Fruit fly (Drosophila melanogaster) whole organism, embryonic: ENCODE results near the gene CG13001.
A peak's percentile ranks its signal among the peaks of the same experiment; 100 is the strongest.

Experiments
- BEAF-32 ChIP-seq: fragments of 200-800 bp; sonication (Bioruptor generic); optimal IDR thresholded peaks from 3 replicates; lab custom pipeline; 2017; ENCODE audit warnings: missing biosample characterization, missing genetic modification characterization, mild to moderate bottlenecking, moderate library complexity, missing genetic modification reagents
- Bdp1 ChIP-seq: fragments of 200-800 bp; sonication (Bioruptor generic); optimal IDR thresholded peaks from 3 replicates; lab custom pipeline; 2016; ENCODE audit warnings: missing biosample characterization, missing genetic modification characterization
- CG10209 ChIP-seq: fragments of 200-800 bp; sonication (Bioruptor generic); optimal IDR thresholded peaks from 3 replicates; lab custom pipeline; 2017; ENCODE audit warnings: missing biosample characterization, mild to moderate bottlenecking, missing genetic modification characterization, missing genetic modification reagents
- CG1024 ChIP-seq: fragments of 200-800 bp; sonication (Bioruptor generic); IDR thresholded peaks from 2 replicates; pipeline ENCODE4 v1.3.6; 2022; ENCODE audit warnings: missing biosample characterization, missing genetic modification characterization
- CG11504 ChIP-seq: fragments of 200-800 bp; sonication (Bioruptor generic); optimal IDR thresholded peaks from 3 replicates; lab custom pipeline; 2019; ENCODE audit warnings: missing biosample characterization, mild to moderate bottlenecking, missing genetic modification characterization, moderate library complexity
- CG1233 ChIP-seq: fragments of 200-800 bp; sonication (Bioruptor generic); optimal IDR thresholded peaks from 4 replicates; lab custom pipeline; 2018; ENCODE audit warnings: missing biosample characterization, mild to moderate bottlenecking, missing genetic modification characterization
- CG12659 ChIP-seq: fragments of 200-800 bp; sonication (Bioruptor generic); optimal IDR thresholded peaks from 3 replicates; lab custom pipeline; 2017; ENCODE audit warnings: mild to moderate bottlenecking, missing biosample characterization, missing genetic modification reagents, missing genetic modification characterization
- CG13424 ChIP-seq: fragments of 200-800 bp; sonication (Bioruptor generic); optimal IDR thresholded peaks from 2 replicates; lab custom pipeline; 2019; ENCODE audit warnings: missing biosample characterization, mild to moderate bottlenecking, missing genetic modification characterization, moderate library complexity
- CG14667 ChIP-seq: fragments of 200-800 bp; sonication (Bioruptor generic); IDR thresholded peaks from 2 replicates; pipeline ENCODE4 v1.3.6; 2022; ENCODE audit warnings: missing biosample characterization, missing genetic modification characterization
- CG14710 ChIP-seq: fragments of 200-800 bp; sonication (Bioruptor generic); optimal IDR thresholded peaks from 3 replicates; lab custom pipeline; 2019; ENCODE audit warnings: missing biosample characterization, mild to moderate bottlenecking, missing genetic modification characterization, moderate library complexity
- CG15073 ChIP-seq: fragments of 200-800 bp; sonication (Bioruptor generic); optimal IDR thresholded peaks from 2 replicates; lab custom pipeline; 2016; ENCODE audit warnings: missing biosample characterization, missing genetic modification characterization
- CG16779 ChIP-seq: fragments of 200-800 bp; sonication (Bioruptor generic); IDR thresholded peaks from 2 replicates; pipeline ENCODE4 v1.3.6; 2022; ENCODE audit warnings: missing biosample characterization, missing genetic modification characterization
- CG17186 ChIP-seq: fragments of 200-800 bp; sonication (Bioruptor generic); optimal IDR thresholded peaks from 3 replicates; lab custom pipeline; 2017; ENCODE audit warnings: missing biosample characterization, missing genetic modification reagents, missing genetic modification characterization
- CG17328 ChIP-seq: fragments of 200-800 bp; sonication (Bioruptor generic); IDR thresholded peaks from 2 replicates; pipeline ENCODE4 v1.3.6; 2022; ENCODE audit warnings: missing biosample characterization, missing genetic modification characterization
- CG17359 ChIP-seq: fragments of 200-800 bp; sonication (Bioruptor generic); optimal IDR thresholded peaks from 3 replicates; lab custom pipeline; 2018; ENCODE audit warnings: missing biosample characterization, mild to moderate bottlenecking, missing genetic modification characterization, moderate library complexity
- CG17385 ChIP-seq: fragments of 200-800 bp; sonication (Bioruptor generic); optimal IDR thresholded peaks from 3 replicates; lab custom pipeline; 2018; ENCODE audit warnings: missing biosample characterization, mild to moderate bottlenecking, missing genetic modification characterization
- CG18262 ChIP-seq: fragments of 200-800 bp; optimal IDR thresholded peaks from 3 replicates; lab custom pipeline; 2019; ENCODE audit warnings: missing biosample characterization, mild to moderate bottlenecking, missing genetic modification characterization, moderate library complexity
- CG2199 ChIP-seq: fragments of 200-800 bp; sonication (Bioruptor generic); IDR thresholded peaks from 3 replicates; pipeline ENCODE4 v1.3.6; 2022; ENCODE audit warnings: missing biosample characterization, missing genetic modification characterization
- CG2712 ChIP-seq: fragments of 200-800 bp; optimal IDR thresholded peaks from 3 replicates; lab custom pipeline; 2019; ENCODE audit warnings: missing biosample characterization, mild to moderate bottlenecking, missing genetic modification characterization, moderate library complexity
- CG30431 ChIP-seq: fragments of 200-800 bp; sonication (Bioruptor generic); optimal IDR thresholded peaks from 2 replicates; lab custom pipeline; 2017; ENCODE audit warnings: missing biosample characterization, missing genetic modification characterization
- CG32532 ChIP-seq: fragments of 200-800 bp; sonication (Bioruptor generic); IDR thresholded peaks from 2 replicates; pipeline ENCODE4 v1.3.6; 2022; ENCODE audit warnings: missing biosample characterization, missing genetic modification characterization
- CG5245 ChIP-seq: fragments of 200-800 bp; sonication (Bioruptor generic); optimal IDR thresholded peaks from 3 replicates; lab custom pipeline; 2016; ENCODE audit warnings: missing biosample characterization, missing genetic modification characterization
- CG6254 ChIP-seq: fragments of 200-800 bp; sonication (Bioruptor generic); optimal IDR thresholded peaks from 3 replicates; lab custom pipeline; 2017; ENCODE audit warnings: mild to moderate bottlenecking, missing biosample characterization, missing genetic modification reagents, missing genetic modification characterization
- CG8359 ChIP-seq: fragments of 200-800 bp; sonication (Bioruptor generic); optimal IDR thresholded peaks from 2 replicates; lab custom pipeline; 2017; ENCODE audit warnings: missing biosample characterization, mild to moderate bottlenecking, missing genetic modification characterization, borderline replicate concordance
- CG8944 ChIP-seq: fragments of 200-800 bp; sonication (Bioruptor generic); optimal IDR thresholded peaks from 3 replicates; lab custom pipeline; 2016; ENCODE audit warnings: missing biosample characterization, missing genetic modification characterization
- CG9215 ChIP-seq: fragments of 200-800 bp; sonication (Bioruptor generic); IDR thresholded peaks from 2 replicates; pipeline ENCODE4 v1.3.6; 2022; ENCODE audit warnings: missing biosample characterization, missing genetic modification characterization
- CTCF ChIP-seq: fragments of 200-800 bp; sonication (Bioruptor generic); optimal IDR thresholded peaks from 2 replicates; lab custom pipeline; 2017; ENCODE audit warnings: missing biosample characterization, mild to moderate bottlenecking, missing genetic modification characterization, moderate library complexity
- CkIIα-i1 ChIP-seq: fragments of 200-800 bp; sonication (Bioruptor generic); IDR thresholded peaks from 2 replicates; pipeline ENCODE4 v1.3.6; 2022; ENCODE audit warnings: missing biosample characterization, missing genetic modification characterization
- HHEX ChIP-seq: fragments of 200-800 bp; sonication (Bioruptor generic); optimal IDR thresholded peaks from 3 replicates; lab custom pipeline; 2017; ENCODE audit warnings: missing biosample characterization, mild to moderate bottlenecking, missing genetic modification characterization, missing genetic modification reagents
- Hr51 ChIP-seq, 2 experiments: fragments of 200-800 bp; sonication (Bioruptor generic); optimal IDR thresholded peaks; 2 replicates in 1 of 2; 3 replicates in 1 of 2; lab custom pipeline; 2016 to 2018; ENCODE audit warnings: missing biosample characterization in 2 of 2, missing genetic modification characterization in 2 of 2, mild to moderate bottlenecking in 1 of 2, moderate library complexity in 1 of 2
- Hsf ChIP-seq: fragments of 200-800 bp; sonication (Bioruptor generic); optimal IDR thresholded peaks from 3 replicates; lab custom pipeline; 2016; ENCODE audit warnings: missing biosample characterization, missing genetic modification characterization
- Med ChIP-seq: fragments of 200-800 bp; sonication (Bioruptor generic); peaks from one replicate; lab custom pipeline; 2016; ENCODE audit warnings: missing biosample characterization, missing genetic modification characterization, mild to moderate bottlenecking, inconsistent platforms, moderate library complexity
- NC2β ChIP-seq: fragments of 200-800 bp; sonication (Bioruptor generic); optimal IDR thresholded peaks from 2 replicates; lab custom pipeline; 2016; ENCODE audit warnings: missing biosample characterization, missing genetic modification characterization
- NFAT ChIP-seq: fragments of 200-800 bp; sonication (Bioruptor generic); IDR thresholded peaks from 2 replicates; pipeline ENCODE4 v1.3.6; 2022; ENCODE audit warnings: missing biosample characterization, missing genetic modification characterization
- Oli ChIP-seq: fragments of 200-800 bp; sonication (Bioruptor generic); optimal IDR thresholded peaks from 2 replicates; lab custom pipeline; 2018; ENCODE audit warnings: missing biosample characterization, mild to moderate bottlenecking, missing genetic modification characterization, moderate library complexity
- ase ChIP-seq: fragments of 200-800 bp; sonication (Bioruptor generic); IDR thresholded peaks from 3 replicates; pipeline ENCODE4 v1.3.6; 2022; ENCODE audit warnings: missing biosample characterization, missing genetic modification characterization
- bcd ChIP-seq: fragments of 200-800 bp; sonication (Bioruptor generic); optimal IDR thresholded peaks from 2 replicates; lab custom pipeline; 2017; ENCODE audit warnings: missing biosample characterization, mild to moderate bottlenecking, missing genetic modification characterization
- cwo ChIP-seq: fragments of 200-800 bp; sonication (Bioruptor generic); optimal IDR thresholded peaks from 3 replicates; lab custom pipeline; 2017; ENCODE audit warnings: missing biosample characterization, missing genetic modification characterization, mild to moderate bottlenecking, moderate library complexity, missing genetic modification reagents
- dati ChIP-seq: fragments of 200-800 bp; sonication (Bioruptor generic); IDR thresholded peaks from 2 replicates; pipeline ENCODE4 v1.3.6; 2022; ENCODE audit warnings: missing biosample characterization, missing genetic modification characterization
- dm ChIP-seq: fragments of 200-800 bp; sonication (Bioruptor generic); optimal IDR thresholded peaks from 3 replicates; lab custom pipeline; 2016; ENCODE audit warnings: missing biosample characterization, missing genetic modification characterization
- grau ChIP-seq: fragments of 200-800 bp; optimal IDR thresholded peaks from 3 replicates; lab custom pipeline; 2019; ENCODE audit warnings: missing biosample characterization, mild to moderate bottlenecking, missing genetic modification characterization, moderate library complexity
- h ChIP-seq: fragments of >200 bp; optimal IDR thresholded peaks from 2 replicates; lab custom pipeline; 2017
- her ChIP-seq: fragments of 200-800 bp; sonication (Bioruptor generic); optimal IDR thresholded peaks from 2 replicates; lab custom pipeline; 2016; ENCODE audit warnings: missing biosample characterization, missing genetic modification characterization
- kah ChIP-seq: fragments of 200-800 bp; sonication (Bioruptor generic); optimal IDR thresholded peaks from 2 replicates; lab custom pipeline; 2018; ENCODE audit warnings: missing biosample characterization, mild to moderate bottlenecking, missing genetic modification characterization
- nerfin-1 ChIP-seq: fragments of 200-800 bp; sonication (Bioruptor generic); optimal IDR thresholded peaks from 3 replicates; lab custom pipeline; 2019; ENCODE audit warnings: missing biosample characterization, mild to moderate bottlenecking, missing genetic modification characterization, moderate library complexity
- pros ChIP-seq: fragments of 200-800 bp; sonication (Bioruptor generic); optimal IDR thresholded peaks from 3 replicates; lab custom pipeline; 2019; ENCODE audit warnings: missing biosample characterization, mild to moderate bottlenecking, missing genetic modification characterization, moderate library complexity
- sima ChIP-seq: fragments of 200-800 bp; sonication (Bioruptor generic); optimal IDR thresholded peaks from 2 replicates; lab custom pipeline; 2016; ENCODE audit warnings: missing biosample characterization, missing genetic modification characterization
- tin ChIP-seq: fragments of 200-800 bp; sonication (Bioruptor generic); optimal IDR thresholded peaks from 3 replicates; lab custom pipeline; 2016; ENCODE audit warnings: missing biosample characterization, missing genetic modification characterization
- tna ChIP-seq: fragments of 200-800 bp; sonication (Bioruptor generic); IDR thresholded peaks from 2 replicates; pipeline ENCODE4 v1.3.6; 2022; ENCODE audit warnings: missing biosample characterization, missing genetic modification characterization; ENCODE audit not compliant: partially characterized antibody
- tx ChIP-seq: fragments of 200-800 bp; sonication (Bioruptor generic); optimal IDR thresholded peaks from 2 replicates; lab custom pipeline; 2016; ENCODE audit warnings: missing biosample characterization, missing genetic modification characterization

The CG13001 gene

dm6 chrX:16967415-16967814 is 24.7 kb upstream of the CG13001 start (continued):
- TF ChIP-seq CG2712 (peak; percentile 67), CG14710 (peak; percentile 41), HHEX (GFP tag; lab: Kevin White, UChicago) (peak; percentile 29), CkIIα-i1 (GFP tag; lab: Robert Waterston, UW) (no peak), CG17359 (peak; percentile 8), CG17328 (GFP tag; lab: Robert Waterston, UW) (peak; percentile 63), nerfin-1 (tag; lab: Kevin White, UChicago) (no peak), CG17385 (GFP tag; lab: Kevin White, UChicago) (peak; percentile 7), CG2199 (GFP tag; lab: Robert Waterston, UW) (peak; percentile 87), CG32532 (GFP tag; lab: Robert Waterston, UW) (peak; percentile 41; the same call in 1 of the 2 replicates), CG1024 (peak; percentile 58), tin (GFP tag; lab: Kevin White, UChicago) (peak; percentile 65), dm (GFP tag; lab: Kevin White, UChicago) (peak; percentile 17), NC2β (peak; percentile 51), CG5245 (GFP tag; lab: Kevin White, UChicago) (peak; percentile 46), Bdp1 (peak; percentile 4), her (GFP tag; lab: Kevin White, UChicago) (peak; percentile 38), CG15073 (GFP tag; lab: Kevin White, UChicago) (no peak), tx (GFP tag; lab: Kevin White, UChicago) (no peak), grau (peak; percentile 7), Hr51 (GFP tag; optimal IDR thresholded peaks at IDR 0.05; lab: Kevin White, UChicago) (peak in 1 of 2 experiments; percentile 25), BEAF-32 (peak; percentile 21), tna (GFP tag; lab: Robert Waterston, UW) (no peak), Med (GFP tag; lab: Kevin White, UChicago) (peak; percentile 87), CG13424 (tag; lab: Kevin White, UChicago) (peak; percentile 19), CG1233 (peak; percentile 39), CG9215 (GFP tag; lab: Robert Waterston, UW) (no peak), Hsf (peak; percentile 38), CG8944 (GFP tag; lab: Kevin White, UChicago) (peak; percentile 5), CG8359 (GFP tag; lab: Kevin White, UChicago) (peak; percentile 11), CG12659 (GFP tag; lab: Kevin White, UChicago) (peak; percentile 6), CG30431 (GFP tag; lab: Kevin White, UChicago) (peak; percentile 42), pros (GFP tag; lab: Kevin White, UChicago) (peak; percentile 10), h (lab: Kevin White, UChicago) (peak; percentile 48), bcd (peak; percentile 32), NFAT (GFP tag; lab: Robert Waterston, UW) (0 out of 2 replicates have a peak, but pooled peaks have one; percentile 24), kah (GFP tag; lab: Kevin White, UChicago) (peak; percentile 4), CG10209 (GFP tag; lab: Kevin White, UChicago) (peak; percentile 23), CG18262 (tag; lab: Kevin White, UChicago) (peak; percentile 50), sima (GFP tag; lab: Kevin White, UChicago) (no peak), ase (GFP tag; lab: Robert Waterston, UW) (0 out of 3 replicates have a peak, but pooled peaks have one; percentile 17), CG17186 (GFP tag; lab: Kevin White, UChicago) (peak; percentile 10), CG11504 (no peak), cwo (GFP tag; lab: Kevin White, UChicago) (no peak), CTCF (GFP tag; lab: Kevin White, UChicago) (peak; percentile 93), CG16779 (no peak), Oli (tag; lab: Kevin White, UChicago) (peak; percentile 0), CG6254 (GFP tag; lab: Kevin White, UChicago) (peak; percentile 60), dati (GFP tag; lab: Robert Waterston, UW) (no peak), CG14667 (GFP tag; lab: Robert Waterston, UW) (0 out of 2 replicates have a peak, but pooled peaks have one; percentile 28)
